Worm (Caenorhabditis elegans) whole organism, young adult: ENCODE results near the gene nhr-255.

ENCODE experiments used
- ZK185.1 ChIP-seq: sonication (generic microtip); optimal IDR thresholded peaks from 2 replicates; lab custom pipeline; 2016; ENCODE audit warnings: mild to moderate bottlenecking, missing genetic modification characterization, missing compliant biosample characterization; ENCODE audit not compliant: poor library complexity, severe bottlenecking
- dpff-1 ChIP-seq: sonication (generic microtip); optimal IDR thresholded peaks from 2 replicates; lab custom pipeline; 2017; ENCODE audit warnings: mild to moderate bottlenecking, missing genetic modification characterization, missing compliant biosample characterization

DNA sequence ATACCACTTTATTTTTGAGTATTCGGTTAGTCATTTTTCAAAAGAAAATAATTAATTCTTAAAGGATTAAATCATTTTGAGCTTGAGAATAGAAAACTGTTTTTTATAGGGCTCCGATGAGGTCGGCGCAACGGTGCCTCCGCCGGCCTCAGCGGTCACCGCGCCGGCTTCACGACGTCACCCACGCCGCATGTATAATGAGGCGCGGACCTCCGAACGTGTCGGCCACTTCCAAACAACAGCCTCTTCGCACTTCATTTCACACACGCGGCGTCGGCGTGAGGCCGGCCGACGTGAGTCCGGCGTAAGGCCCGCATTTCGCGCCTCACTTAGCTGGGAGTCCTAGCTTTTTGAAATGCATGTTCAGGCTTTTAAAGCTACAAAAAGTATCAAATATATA, 24.5 kb downstream of the nhr-255 start:
- TF ChIP-seq dpff-1 (tag; lab: Kevin White, UChicago): no peak
- TF ChIP-seq ZK185.1 (tag; lab: Kevin White, UChicago): no peak
